Fruit fly (Drosophila melanogaster) whole organism, embryonic: ENCODE measurements around the gene SecS.

Source experiments
- ATbp ChIP-seq: fragments of 200-800 bp; sonication (Bioruptor generic); optimal IDR thresholded peaks from 2 replicates; lab custom pipeline; 2017; ENCODE audit warnings: missing biosample characterization, mild to moderate bottlenecking, missing genetic modification characterization, missing genetic modification reagents
- Adf1 ChIP-seq: fragments of 200-800 bp; sonication (Bioruptor generic); IDR thresholded peaks from 2 replicates; pipeline ENCODE4 v1.3.6; 2022; ENCODE audit warnings: missing biosample characterization, missing genetic modification characterization
- B-H1 ChIP-seq: fragments of 200-800 bp; sonication (Bioruptor generic); IDR thresholded peaks from 3 replicates; pipeline ENCODE4 v1.3.6; 2022; ENCODE audit warnings: missing biosample characterization, missing genetic modification characterization
- B-H2 ChIP-seq: fragments of 200-800 bp; sonication (Bioruptor generic); optimal IDR thresholded peaks from 2 replicates; lab custom pipeline; 2018; ENCODE audit warnings: missing biosample characterization, mild to moderate bottlenecking, missing genetic modification characterization
- CG10654 ChIP-seq: fragments of 200-800 bp; sonication (Bioruptor generic); optimal IDR thresholded peaks from 2 replicates; lab custom pipeline; 2016; ENCODE audit warnings: missing biosample characterization, missing genetic modification characterization
- CG11093 ChIP-seq: fragments of 200-800 bp; sonication (Bioruptor generic); IDR thresholded peaks from 3 replicates; pipeline ENCODE4 v1.3.6; 2022; ENCODE audit warnings: missing biosample characterization, missing genetic modification characterization
- CG11398 ChIP-seq: fragments of 200-800 bp; sonication (Bioruptor generic); optimal IDR thresholded peaks from 2 replicates; lab custom pipeline; 2016; ENCODE audit warnings: missing biosample characterization, missing genetic modification characterization
- CG11696 ChIP-seq: fragments of 200-800 bp; sonication (Bioruptor generic); IDR thresholded peaks from 2 replicates; pipeline ENCODE4 v1.3.6; 2022; ENCODE audit warnings: missing biosample characterization, missing genetic modification characterization
- CG12299 ChIP-seq: fragments of 200-800 bp; sonication (Bioruptor generic); optimal IDR thresholded peaks from 2 replicates; lab custom pipeline; 2018; ENCODE audit warnings: missing biosample characterization, mild to moderate bottlenecking, missing genetic modification characterization
- CG1233 ChIP-seq: fragments of 200-800 bp; sonication (Bioruptor generic); optimal IDR thresholded peaks from 4 replicates; lab custom pipeline; 2018; ENCODE audit warnings: missing biosample characterization, mild to moderate bottlenecking, missing genetic modification characterization
- CG1603 ChIP-seq: fragments of 200-800 bp; sonication (Bioruptor generic); optimal IDR thresholded peaks from 2 replicates; lab custom pipeline; 2019; ENCODE audit warnings: missing biosample characterization, mild to moderate bottlenecking, missing genetic modification characterization, moderate library complexity
- CG17186 ChIP-seq: fragments of 200-800 bp; sonication (Bioruptor generic); optimal IDR thresholded peaks from 3 replicates; lab custom pipeline; 2017; ENCODE audit warnings: missing biosample characterization, missing genetic modification reagents, missing genetic modification characterization
- CG17802 ChIP-seq: fragments of 200-800 bp; sonication (Bioruptor generic); optimal IDR thresholded peaks from 2 replicates; lab custom pipeline; 2018; ENCODE audit warnings: missing biosample characterization, mild to moderate bottlenecking, missing genetic modification characterization, moderate library complexity
- CG18011 ChIP-seq: fragments of 200-800 bp; sonication (Bioruptor generic); optimal IDR thresholded peaks from 2 replicates; lab custom pipeline; 2017; ENCODE audit warnings: missing biosample characterization, missing genetic modification characterization, mild to moderate bottlenecking, moderate library complexity, missing genotype
- CG2875 ChIP-seq: fragments of 200-800 bp; sonication (Bioruptor generic); optimal IDR thresholded peaks from 2 replicates; lab custom pipeline; 2017; ENCODE audit warnings: missing biosample characterization, mild to moderate bottlenecking, missing genetic modification characterization, missing genetic modification reagents
- CG33557 ChIP-seq: fragments of 200-800 bp; sonication (Bioruptor generic); optimal IDR thresholded peaks from 2 replicates; lab custom pipeline; 2019; ENCODE audit warnings: missing biosample characterization, mild to moderate bottlenecking, missing genetic modification characterization, moderate library complexity
- CG34224 ChIP-seq: fragments of 200-800 bp; sonication (Bioruptor generic); IDR thresholded peaks from 3 replicates; pipeline ENCODE4 v1.3.6; 2022; ENCODE audit warnings: missing biosample characterization, missing genetic modification characterization; ENCODE audit not compliant: partially characterized antibody
- CG4617 ChIP-seq: fragments of 200-800 bp; sonication (Bioruptor generic); optimal IDR thresholded peaks from 3 replicates; lab custom pipeline; 2016; ENCODE audit warnings: missing biosample characterization, missing genetic modification characterization, borderline replicate concordance
- CG6813 ChIP-seq: fragments of 200-800 bp; sonication (Bioruptor generic); optimal IDR thresholded peaks from 2 replicates; lab custom pipeline; 2017; ENCODE audit warnings: missing biosample characterization, missing genetic modification characterization, mild to moderate bottlenecking, moderate library complexity, missing genetic modification reagents
- CG7556 ChIP-seq: fragments of 200-800 bp; sonication (Bioruptor generic); optimal IDR thresholded peaks from 2 replicates; lab custom pipeline; 2017; ENCODE audit warnings: missing biosample characterization, mild to moderate bottlenecking, missing genetic modification characterization
- CG7745 ChIP-seq: fragments of 200-800 bp; sonication (Bioruptor generic); optimal IDR thresholded peaks from 2 replicates; lab custom pipeline; 2018; ENCODE audit warnings: missing biosample characterization, mild to moderate bottlenecking, missing genetic modification characterization, moderate library complexity
- CG8944 ChIP-seq: fragments of 200-800 bp; sonication (Bioruptor generic); optimal IDR thresholded peaks from 3 replicates; lab custom pipeline; 2016; ENCODE audit warnings: missing biosample characterization, missing genetic modification characterization
- CG9609 ChIP-seq: fragments of 200-800 bp; sonication (Bioruptor generic); optimal IDR thresholded peaks from 3 replicates; lab custom pipeline; 2016; ENCODE audit warnings: missing biosample characterization, missing genetic modification characterization
- Chrac-16 ChIP-seq: fragments of 200-800 bp; sonication (Bioruptor generic); optimal IDR thresholded peaks from 3 replicates; lab custom pipeline; 2016; ENCODE audit warnings: missing biosample characterization, missing genetic modification characterization
- Dbx ChIP-seq: fragments of 200-800 bp; sonication (Bioruptor generic); IDR thresholded peaks from 3 replicates; pipeline ENCODE4 v1.3.6; 2022; ENCODE audit warnings: missing biosample characterization, missing genetic modification characterization
- Doc2 ChIP-seq: fragments of 200-800 bp; sonication (Bioruptor generic); IDR thresholded peaks from 2 replicates; pipeline ENCODE4 v1.3.6; 2022; ENCODE audit warnings: missing biosample characterization, missing genetic modification characterization
- Ets65A ChIP-seq: fragments of 200-800 bp; sonication (Bioruptor generic); peaks from one replicate; lab custom pipeline; 2016; ENCODE audit warnings: missing biosample characterization, missing genetic modification characterization
- HLH54F ChIP-seq: fragments of 200-800 bp; sonication (Bioruptor generic); optimal IDR thresholded peaks from 3 replicates; lab custom pipeline; 2016; ENCODE audit warnings: missing biosample characterization, missing genetic modification characterization
- Hey ChIP-seq: fragments of 200-800 bp; sonication (Bioruptor generic); optimal IDR thresholded peaks from 3 replicates; lab custom pipeline; 2018; ENCODE audit warnings: missing biosample characterization, mild to moderate bottlenecking, missing genetic modification characterization
- Hmx ChIP-seq: fragments of 200-800 bp; sonication (Bioruptor generic); optimal IDR thresholded peaks from 2 replicates; lab custom pipeline; 2016; ENCODE audit warnings: missing biosample characterization, missing genetic modification characterization
- Hr3 ChIP-seq: fragments of 200-800 bp; sonication (Bioruptor generic); optimal IDR thresholded peaks from 3 replicates; lab custom pipeline; 2016; ENCODE audit warnings: missing biosample characterization, missing genetic modification characterization
- Hsf ChIP-seq: fragments of 200-800 bp; sonication (Bioruptor generic); optimal IDR thresholded peaks from 3 replicates; lab custom pipeline; 2016; ENCODE audit warnings: missing biosample characterization, missing genetic modification characterization
- Lpt ChIP-seq: fragments of >200 bp; optimal IDR thresholded peaks from 2 replicates; lab custom pipeline; 2018; ENCODE audit warnings: missing biosample characterization, missing genetic modification characterization
- NFAT ChIP-seq: fragments of 200-800 bp; sonication (Bioruptor generic); IDR thresholded peaks from 2 replicates; pipeline ENCODE4 v1.3.6; 2022; ENCODE audit warnings: missing biosample characterization, missing genetic modification characterization
- NK7.1 ChIP-seq: fragments of 200-800 bp; sonication (Bioruptor generic); optimal IDR thresholded peaks from 3 replicates; lab custom pipeline; 2016; ENCODE audit warnings: missing biosample characterization, missing genetic modification characterization
- Six4 ChIP-seq: fragments of 200-800 bp; sonication (Bioruptor generic); optimal IDR thresholded peaks from 2 replicates; lab custom pipeline; 2016; ENCODE audit warnings: missing biosample characterization, missing genetic modification characterization
- YL-1 ChIP-seq: fragments of 200-800 bp; sonication (Bioruptor generic); optimal IDR thresholded peaks from 3 replicates; lab custom pipeline; 2017; ENCODE audit warnings: missing biosample characterization, mild to moderate bottlenecking, missing genetic modification characterization
- amos ChIP-seq: fragments of 200-800 bp; sonication (Bioruptor generic); IDR thresholded peaks from 2 replicates; pipeline ENCODE4 v1.3.6; 2022; ENCODE audit warnings: missing biosample characterization, missing genetic modification characterization; ENCODE audit not compliant: partially characterized antibody
- ara ChIP-seq: fragments of 200-800 bp; sonication (Bioruptor generic); IDR thresholded peaks from 2 replicates; pipeline ENCODE4 v1.3.6; 2022; ENCODE audit warnings: missing biosample characterization, missing genetic modification characterization
- bbx ChIP-seq: fragments of 200-800 bp; sonication (Bioruptor generic); IDR thresholded peaks from 2 replicates; pipeline ENCODE4 v1.3.6; 2022; ENCODE audit warnings: missing biosample characterization, missing genetic modification characterization; ENCODE audit not compliant: partially characterized antibody
- cas ChIP-seq: fragments of 200-800 bp; sonication (Bioruptor generic); IDR thresholded peaks from 2 replicates; pipeline ENCODE4 v1.3.6; 2022; ENCODE audit warnings: missing biosample characterization, missing genetic modification characterization
- dm ChIP-seq: fragments of 200-800 bp; sonication (Bioruptor generic); optimal IDR thresholded peaks from 3 replicates; lab custom pipeline; 2016; ENCODE audit warnings: missing biosample characterization, missing genetic modification characterization
- jing ChIP-seq: fragments of 200-800 bp; sonication (Bioruptor generic); optimal IDR thresholded peaks from 2 replicates; lab custom pipeline; 2018; ENCODE audit warnings: missing biosample characterization, mild to moderate bottlenecking, missing genetic modification characterization
- kah ChIP-seq: fragments of 200-800 bp; sonication (Bioruptor generic); optimal IDR thresholded peaks from 2 replicates; lab custom pipeline; 2018; ENCODE audit warnings: missing biosample characterization, mild to moderate bottlenecking, missing genetic modification characterization
- org-1 ChIP-seq: fragments of 200-800 bp; sonication (Bioruptor generic); optimal IDR thresholded peaks from 2 replicates; lab custom pipeline; 2017; ENCODE audit warnings: missing biosample characterization, missing genetic modification characterization
- pnt ChIP-seq: fragments of 200-800 bp; sonication (Bioruptor generic); optimal IDR thresholded peaks from 3 replicates; lab custom pipeline; 2016; ENCODE audit warnings: missing biosample characterization, missing genetic modification characterization
- prd ChIP-seq, 3 experiments: fragments of >200 bp in 2 of 3; fragments of 200-800 bp in 1 of 3; sonication (Bioruptor generic) in 1 of 3; optimal IDR thresholded peaks in 2 of 3; IDR thresholded peaks in 1 of 3; 2 replicates in 2 of 3; 3 replicates in 1 of 3; pipeline versions ENCODE4 v1.3.6 to Lab custom; 2017 to 2022; ENCODE audit warnings: missing biosample characterization in 1 of 3, missing genetic modification characterization in 1 of 3
- sisA ChIP-seq: fragments of 200-800 bp; sonication (Bioruptor generic); IDR thresholded peaks from 2 replicates; pipeline ENCODE4 v1.3.6; 2022; ENCODE audit warnings: missing biosample characterization, missing genetic modification characterization
- sqz ChIP-seq: fragments of 200-800 bp; sonication (Bioruptor generic); optimal IDR thresholded peaks from 3 replicates; lab custom pipeline; 2018; ENCODE audit warnings: missing biosample characterization, mild to moderate bottlenecking, missing genetic modification characterization
- tgo ChIP-seq: fragments of 200-800 bp; sonication (Bioruptor generic); IDR thresholded peaks from 3 replicates; pipeline ENCODE4 v1.3.6; 2022; ENCODE audit warnings: missing biosample characterization, missing genetic modification characterization
- yki ChIP-seq: fragments of >200 bp; optimal IDR thresholded peaks from 3 replicates; lab custom pipeline; 2018

Gene SecS

dm6 chr3R:5606477-5606876, 5.2 kb downstream of the SecS start, which contains the start of gene asl (continued):
- TF ChIP-seq CG12299 (peak; percentile 50), Chrac-16 (peak; percentile 55), Lpt (GFP tag; lab: Kevin White, UChicago) (no peak), CG11696 (0 out of 2 replicates have a peak, but pooled peaks have one; percentile 26), CG4617 (GFP tag; lab: Kevin White, UChicago) (peak; percentile 70), Hey (tag; lab: Kevin White, UChicago) (no peak), jing (GFP tag; lab: Kevin White, UChicago) (no peak), Hr3 (GFP tag; lab: Kevin White, UChicago) (peak; percentile 64), CG6813 (no peak), CG1603 (tag; lab: Kevin White, UChicago) (peak; percentile 79), tgo (GFP tag; lab: Robert Waterston, UW) (peak; percentile 68; the same call in 2 of the 3 replicates), kah (GFP tag; lab: Kevin White, UChicago) (no peak), CG7556 (GFP tag; lab: Kevin White, UChicago) (peak; percentile 33), ATbp (GFP tag; lab: Kevin White, UChicago) (peak; percentile 32), sqz (GFP tag; lab: Kevin White, UChicago) (no peak), prd (optimal IDR thresholded peaks at IDR 0.05; lab: Kevin White, UChicago) (no peak), prd (GFP tag; IDR thresholded peaks at IDR 0.05; lab: Robert Waterston, UW) (peak; percentile 39; the same call in 1 of the 3 replicates), CG34224 (no peak), Ets65A (GFP tag; lab: Kevin White, UChicago) (peak; percentile 94), B-H2 (GFP tag; lab: Kevin White, UChicago) (peak; percentile 33), Six4 (GFP tag; lab: Kevin White, UChicago) (no peak), CG17186 (peak; percentile 100), CG11398 (GFP tag; lab: Kevin White, UChicago) (no peak), CG7745 (no peak), CG11093 (GFP tag; lab: Robert Waterston, UW) (no peak), B-H1 (GFP tag; lab: Robert Waterston, UW) (no peak), CG9609 (GFP tag; lab: Kevin White, UChicago) (peak; percentile 11), Dbx (GFP tag; lab: Robert Waterston, UW) (peak; percentile 57; the same call in 1 of the 3 replicates), NK7.1 (GFP tag; lab: Kevin White, UChicago) (no peak), HLH54F (GFP tag; lab: Kevin White, UChicago) (peak; percentile 60), amos (GFP tag; lab: Robert Waterston, UW) (no peak), Doc2 (GFP tag; lab: Robert Waterston, UW) (no peak), Hsf (GFP tag; lab: Kevin White, UChicago) (peak; percentile 64), org-1 (GFP tag; lab: Kevin White, UChicago) (no peak), cas (GFP tag; lab: Robert Waterston, UW) (no peak), CG17802 (peak; percentile 90), ara (GFP tag; lab: Robert Waterston, UW) (no peak), Adf1 (GFP tag; lab: Robert Waterston, UW) (no peak; the same call in 1 of the 2 replicates), dm (peak; percentile 31), NFAT (GFP tag; lab: Robert Waterston, UW) (no peak), CG1233 (GFP tag; lab: Kevin White, UChicago) (peak; percentile 49), CG2875 (GFP tag; lab: Kevin White, UChicago) (peak; percentile 11), CG33557 (peak; percentile 42), CG18011 (peak; percentile 40), yki (no peak), Hmx (GFP tag; lab: Kevin White, UChicago) (no peak), YL-1 (GFP tag; lab: Kevin White, UChicago) (peak; percentile 91), bbx (GFP tag; lab: Robert Waterston, UW) (no peak), CG10654 (GFP tag; lab: Kevin White, UChicago) (peak; percentile 17), CG8944 (GFP tag; lab: Kevin White, UChicago) (peak; percentile 33), sisA (peak; percentile 49; the same call in 1 of the 2 replicates), pnt (GFP tag; lab: Kevin White, UChicago) (peak; percentile 45)
